Fruit fly (Drosophila melanogaster): ENCODE results near the gene CG9121.

CG9121 gene

DNA sequence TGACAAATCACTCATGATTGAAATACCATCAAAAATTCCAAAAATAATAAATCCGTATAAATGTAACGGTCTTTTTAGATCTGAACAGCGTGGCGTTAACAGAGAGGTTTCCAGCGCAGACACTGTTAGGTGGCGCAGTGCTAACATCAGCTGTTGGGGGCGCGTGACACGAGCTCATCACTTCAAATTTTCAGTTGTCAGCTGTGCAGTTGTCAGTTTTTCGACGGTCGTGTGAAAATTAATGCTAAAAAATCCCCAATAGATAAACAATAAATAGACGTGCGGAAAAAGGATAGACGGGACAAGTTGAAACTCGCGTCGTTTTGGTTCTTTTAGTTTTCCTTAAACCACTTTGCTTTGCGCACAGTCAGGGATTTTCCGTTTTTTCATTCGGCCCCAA lies 45.4 kb upstream of the CG9121 start, which contains the start of gene CG4230 (continued):
- TF ChIP-seq D (optimal IDR thresholded peaks at IDR 0.05) (no peak), D (GFP tag; optimal IDR thresholded peaks at IDR 0.05) (no peak), Ets97D (GFP tag; optimal IDR thresholded peaks at IDR 0.05) (peak; percentile 6), zf30C (GFP tag; optimal IDR thresholded peaks at IDR 0.05) (no peak), Oli (tag; optimal IDR thresholded peaks at IDR 0.05) (no peak), prd (optimal IDR thresholded peaks at IDR 0.05) (no peak), prd (GFP tag; IDR thresholded peaks at IDR 0.05) (no peak), usp (GFP tag; optimal IDR thresholded peaks at IDR 0.05) (no peak), otp (GFP tag; IDR thresholded peaks at IDR 0.05) (no peak), CG12659 (GFP tag; optimal IDR thresholded peaks at IDR 0.05) (peak; percentile 26), Atf-2 (GFP tag; optimal IDR thresholded peaks at IDR 0.05) (no peak), CG7839 (tag; optimal IDR thresholded peaks at IDR 0.05) (no peak), twi (tag; optimal IDR thresholded peaks at IDR 0.05) (no peak), CG14860 (GFP tag; IDR thresholded peaks at IDR 0.05; ENCODE audit: partially characterized antibody) (peak; percentile 69; the same call in 2 of the 3 replicates), sc (optimal IDR thresholded peaks at IDR 0.05) (no peak), sc (GFP tag; optimal IDR thresholded peaks at IDR 0.05) (no peak), scrt (GFP tag; optimal IDR thresholded peaks at IDR 0.05) (no peak), al (GFP tag; IDR thresholded peaks at IDR 0.05) (no peak), Lim3 (GFP tag; IDR thresholded peaks at IDR 0.05) (no peak), insv (GFP tag; optimal IDR thresholded peaks at IDR 0.05) (no peak), Trl (optimal IDR thresholded peaks at IDR 0.05) (no peak), Trl (GFP tag; optimal IDR thresholded peaks at IDR 0.05) (no peak), Bgb (GFP tag; IDR thresholded peaks at IDR 0.05; ENCODE audit: partially characterized antibody) (peak; percentile 95), Ptx1 (GFP tag; IDR thresholded peaks at IDR 0.05) (no peak), CG18011 (GFP tag; optimal IDR thresholded peaks at IDR 0.05) (no peak), pan (optimal IDR thresholded peaks at IDR 0.05) (no peak), pan (GFP tag; optimal IDR thresholded peaks at IDR 0.05 in 1 of 2, IDR thresholded peaks at IDR 0.05 in 1 of 2) (no peak), CG6654 (GFP tag; optimal IDR thresholded peaks at IDR 0.05) (no peak), nmo (GFP tag; optimal IDR thresholded peaks at IDR 0.05) (peak; percentile 1), fu2 (GFP tag; optimal IDR thresholded peaks at IDR 0.05) (no peak), Drgx (GFP tag; IDR thresholded peaks at IDR 0.05) (no peak), Mrtf (GFP tag; IDR thresholded peaks at IDR 0.05) (no peak), CG12769 (tag; optimal IDR thresholded peaks at IDR 0.05) (no peak), stc (GFP tag; IDR thresholded peaks at IDR 0.05) (no peak), Gsc (GFP tag; IDR thresholded peaks at IDR 0.05) (no peak), CG7745 (tag; optimal IDR thresholded peaks at IDR 0.05) (no peak), NFAT (GFP tag; IDR thresholded peaks at IDR 0.05) (no peak), CG16815 (GFP tag; optimal IDR thresholded peaks at IDR 0.05) (no peak), Dref (GFP tag; IDR thresholded peaks at IDR 0.05) (no peak), wek (GFP tag; optimal IDR thresholded peaks at IDR 0.05) (no peak), Side (GFP tag; optimal IDR thresholded peaks at IDR 0.05) (no peak), CG6765 (GFP tag; optimal IDR thresholded peaks at IDR 0.05) (no peak), CG15479 (GFP tag; optimal IDR thresholded peaks at IDR 0.05) (no peak), knrl (GFP tag; IDR thresholded peaks at IDR 0.05; ENCODE audit: partially characterized antibody) (peak; percentile 76), CG12155 (GFP tag; optimal IDR thresholded peaks at IDR 0.05) (no peak), CG13775 (GFP tag; optimal IDR thresholded peaks at IDR 0.05) (no peak), CG3281 (GFP tag; optimal IDR thresholded peaks at IDR 0.05) (no peak), CG7357 (GFP tag; IDR thresholded peaks at IDR 0.05) (no peak), Blimp-1 (GFP tag; optimal IDR thresholded peaks at IDR 0.05) (no peak), CG2712 (tag; optimal IDR thresholded peaks at IDR 0.05) (peak; percentile 30), Abd-B (GFP tag; optimal IDR thresholded peaks at IDR 0.05) (no peak), pros (GFP tag; optimal IDR thresholded peaks at IDR 0.05) (no peak), az2 (GFP tag; optimal IDR thresholded peaks at IDR 0.05) (no peak)

Data from whole organism, embryonic.